Worm (Caenorhabditis elegans) whole organism, L4 larva: ENCODE measurements around the gene Y54F10AM.11.
A peak's percentile ranks its signal among the peaks of the same experiment; 100 is the strongest.

Experiments
- R02D3.7 ChIP-seq: fragments of 150-350 bp; sonication (generic microtip); optimal IDR thresholded peaks from 3 replicates; lab custom pipeline; 2014; ENCODE audit warnings: missing biosample characterization, missing genetic modification characterization
- T20F7.1 ChIP-seq: fragments of 200-800 bp; sonication (Bioruptor generic); optimal IDR thresholded peaks from 2 replicates; lab custom pipeline; 2018; ENCODE audit warnings: mild to moderate bottlenecking, missing genetic modification characterization, missing compliant biosample characterization
- T26A8.4 ChIP-seq: fragments of 200-800 bp; sonication (Bioruptor generic); IDR thresholded peaks from 2 replicates; pipeline ENCODE4 v1.3.6; 2022; ENCODE audit warnings: missing genetic modification characterization, missing compliant biosample characterization
- Y105C5A.15 ChIP-seq: fragments of 200-800 bp; sonication (Bioruptor generic); IDR thresholded peaks from 2 replicates; pipeline ENCODE4 v1.3.6; 2022; ENCODE audit warnings: missing genetic modification characterization, missing compliant biosample characterization
- Y48G9A.11 ChIP-seq: fragments of 200-800 bp; sonication (Bioruptor generic); IDR thresholded peaks from 2 replicates; pipeline ENCODE4 v1.3.6; 2022; ENCODE audit warnings: missing genetic modification reagents, missing genetic modification characterization, missing compliant biosample characterization
- Y75B8A.6 ChIP-seq: fragments of 200-800 bp; sonication (Bioruptor generic); IDR thresholded peaks from 2 replicates; pipeline ENCODE4 v1.3.6; 2022; ENCODE audit warnings: missing genetic modification reagents, missing genetic modification characterization, missing compliant biosample characterization
- ZK337.2 ChIP-seq: fragments of 200-800 bp; sonication (Bioruptor generic); IDR thresholded peaks from 2 replicates; pipeline ENCODE4 v1.3.6; 2022; ENCODE audit warnings: missing genetic modification reagents, missing genetic modification characterization, missing compliant biosample characterization
- aha-1 ChIP-seq: fragments of 150-350 bp; peaks from one replicate; lab custom pipeline; 2014; ENCODE audit warnings: missing biosample characterization, missing genetic modification characterization
- ama-1 ChIP-seq: fragments of 150-350 bp; optimal IDR thresholded peaks from 2 replicates; lab custom pipeline; 2014; ENCODE audit warnings: inconsistent platforms, mixed read lengths
- attf-4 ChIP-seq: sonication (generic microtip); optimal IDR thresholded peaks from 3 replicates; lab custom pipeline; 2017; ENCODE audit warnings: missing biosample characterization, missing genetic modification characterization
- ctbp-1 ChIP-seq: fragments of 200-800 bp; sonication (Bioruptor generic); IDR thresholded peaks from 2 replicates; pipeline ENCODE4 v1.3.6; 2022; ENCODE audit warnings: missing genetic modification reagents, missing genetic modification characterization, missing compliant biosample characterization
- daf-16 ChIP-seq, 3 experiments: sonication (generic microtip); optimal IDR thresholded peaks; 2 replicates each; lab custom pipeline; 2016 to 2017; ENCODE audit warnings: missing genetic modification characterization in 3 of 3, missing genetic modification reagents in 3 of 3, mild to moderate bottlenecking in 2 of 3, missing compliant biosample characterization in 2 of 3, missing biosample characterization in 1 of 3, moderate library complexity in 1 of 3
- daf-19 ChIP-seq: fragments of 200-800 bp; sonication (Bioruptor generic); conservative IDR thresholded peaks from 2 replicates; pipeline ENCODE4 v1.3.6; 2022; ENCODE audit warnings: missing genetic modification characterization, missing compliant biosample characterization
- egl-27 ChIP-seq: sonication (generic microtip); optimal IDR thresholded peaks from 3 replicates; lab custom pipeline; 2017; ENCODE audit warnings: missing biosample characterization, missing genetic modification reagents, missing genetic modification characterization
- egl-43 ChIP-seq: fragments of 200-800 bp; sonication (Bioruptor generic); IDR thresholded peaks from 2 replicates; pipeline ENCODE4 v1.3.6; 2022; ENCODE audit warnings: missing genetic modification reagents, missing genetic modification characterization, missing compliant biosample characterization
- fkh-10 ChIP-seq: fragments of 150-350 bp; optimal IDR thresholded peaks from 2 replicates; lab custom pipeline; 2014; ENCODE audit warnings: missing biosample characterization, missing genetic modification reagents, missing genetic modification characterization
- fos-1 ChIP-seq: fragments of 150-350 bp; optimal IDR thresholded peaks from 2 replicates; lab custom pipeline; 2014; ENCODE audit warnings: missing biosample characterization, missing genetic modification characterization
- gei-8 ChIP-seq: fragments of 200-800 bp; sonication (Bioruptor generic); optimal IDR thresholded peaks from 2 replicates; lab custom pipeline; 2018; ENCODE audit warnings: mild to moderate bottlenecking, missing genetic modification characterization, missing compliant biosample characterization
- hif-1 ChIP-seq, 2 experiments: sonication (generic microtip); optimal IDR thresholded peaks; 2 replicates each; lab custom pipeline; 2016 to 2017; ENCODE audit warnings: missing compliant biosample characterization in 2 of 2, missing genetic modification characterization in 2 of 2, missing genetic modification reagents in 2 of 2, missing genotype in 2 of 2, mild to moderate bottlenecking in 1 of 2
- hlh-11 ChIP-seq: fragments of 200-800 bp; sonication (Bioruptor generic); optimal IDR thresholded peaks from 2 replicates; lab custom pipeline; 2018; ENCODE audit warnings: mild to moderate bottlenecking, missing genetic modification characterization, missing compliant biosample characterization
- lim-7 ChIP-seq: fragments of 200-800 bp; sonication (Bioruptor generic); IDR thresholded peaks from 2 replicates; pipeline ENCODE4 v1.3.6; 2022; ENCODE audit warnings: missing genetic modification characterization, missing compliant biosample characterization
- lin-29 ChIP-seq: fragments of 200-800 bp; sonication (Bioruptor generic); IDR thresholded peaks from 2 replicates; pipeline ENCODE4 v1.3.6; 2022; ENCODE audit warnings: missing genetic modification reagents, missing genetic modification characterization, missing compliant biosample characterization
- lin-38 ChIP-seq: fragments of 200-800 bp; sonication (Bioruptor generic); IDR thresholded peaks from 2 replicates; pipeline ENCODE4 v1.3.6; 2022; ENCODE audit warnings: missing genetic modification reagents, missing genetic modification characterization, missing compliant biosample characterization
- lsy-2 ChIP-seq, 2 experiments: fragments of 150-350 bp in 1 of 2; sonication (generic microtip) in 1 of 2; optimal IDR thresholded peaks; 2 replicates each; lab custom pipeline; 2014 to 2017; ENCODE audit warnings: missing biosample characterization in 2 of 2, missing genetic modification characterization in 2 of 2
- madf-9 ChIP-seq: fragments of 200-800 bp; sonication (Bioruptor generic); conservative IDR thresholded peaks from 2 replicates; pipeline ENCODE4 v1.3.6; 2022; ENCODE audit warnings: missing genetic modification reagents, missing genetic modification characterization, missing compliant biosample characterization
- mdt-29 ChIP-seq: fragments of 200-800 bp; sonication (Bioruptor generic); IDR thresholded peaks from 2 replicates; pipeline ENCODE4 v1.3.6; 2022; ENCODE audit warnings: missing genetic modification reagents, missing genetic modification characterization, missing compliant biosample characterization
- mes-2 ChIP-seq: sonication (generic microtip); optimal IDR thresholded peaks from 2 replicates; lab custom pipeline; 2016; ENCODE audit warnings: missing genotype, mild to moderate bottlenecking, missing genetic modification characterization, missing compliant biosample characterization; ENCODE audit not compliant: poor library complexity, severe bottlenecking
- mxl-2 ChIP-seq: fragments of 200-800 bp; sonication (Bioruptor generic); conservative IDR thresholded peaks from 2 replicates; pipeline ENCODE4 v1.3.6; 2022; ENCODE audit warnings: missing genetic modification reagents, missing genetic modification characterization, missing compliant biosample characterization
- mxl-3 ChIP-seq: fragments of 200-800 bp; sonication (Bioruptor generic); optimal IDR thresholded peaks from 2 replicates; lab custom pipeline; 2018; ENCODE audit warnings: mild to moderate bottlenecking, missing genetic modification characterization, missing compliant biosample characterization
- nhr-10 ChIP-seq: fragments of 150-350 bp; optimal IDR thresholded peaks from 2 replicates; lab custom pipeline; 2014; ENCODE audit warnings: missing biosample characterization, missing genetic modification characterization
- nhr-102 ChIP-seq: sonication (generic microtip); optimal IDR thresholded peaks from 2 replicates; lab custom pipeline; 2016; ENCODE audit warnings: mild to moderate bottlenecking, missing genetic modification characterization, moderate library complexity, missing compliant biosample characterization
- nhr-11 ChIP-seq: fragments of 150-350 bp; optimal IDR thresholded peaks from 2 replicates; lab custom pipeline; 2014; ENCODE audit warnings: missing biosample characterization, missing genetic modification characterization
- nhr-111 ChIP-seq: fragments of 200-800 bp; sonication (Bioruptor generic); optimal IDR thresholded peaks from 2 replicates; lab custom pipeline; 2018; ENCODE audit warnings: mild to moderate bottlenecking, missing genetic modification characterization, missing compliant biosample characterization
- nhr-237 ChIP-seq: sonication (generic microtip); optimal IDR thresholded peaks from 2 replicates; lab custom pipeline; 2017; ENCODE audit warnings: missing biosample characterization, missing genetic modification characterization
- nhr-25 ChIP-seq: sonication (generic microtip); optimal IDR thresholded peaks from 2 replicates; lab custom pipeline; 2017; ENCODE audit warnings: missing genetic modification characterization, mild to moderate bottlenecking, missing compliant biosample characterization, antibody characterized with exemption, moderate library complexity, borderline replicate concordance; ENCODE audit not compliant: insufficient read depth
- nhr-6 ChIP-seq: fragments of 150-350 bp; optimal IDR thresholded peaks from 2 replicates; lab custom pipeline; 2014; ENCODE audit warnings: missing biosample characterization, missing genetic modification characterization
- nhr-76 ChIP-seq: fragments of 150-350 bp; optimal IDR thresholded peaks from 2 replicates; lab custom pipeline; 2014; ENCODE audit warnings: missing biosample characterization, missing genetic modification characterization
- pha-4 ChIP-seq, 2 experiments: fragments of 150-350 bp in 1 of 2; fragments of 200-800 bp in 1 of 2; sonication (Bioruptor generic) in 1 of 2; IDR thresholded peaks in 1 of 2; optimal IDR thresholded peaks in 1 of 2; 2 replicates each; pipeline versions ENCODE4 v1.3.6 to Lab custom; 2014 to 2022; ENCODE audit warnings: missing genetic modification characterization in 2 of 2, missing genetic modification reagents in 2 of 2, missing biosample characterization in 1 of 2, missing compliant biosample characterization in 1 of 2
- php-3 ChIP-seq: fragments of 200-800 bp; sonication (Bioruptor generic); IDR thresholded peaks from 2 replicates; pipeline ENCODE4 v1.3.6; 2022; ENCODE audit warnings: missing genetic modification reagents, missing genetic modification characterization, missing compliant biosample characterization
- pqm-1 ChIP-seq: sonication (generic microtip); optimal IDR thresholded peaks from 2 replicates; lab custom pipeline; 2017; ENCODE audit warnings: missing biosample characterization, missing genetic modification characterization
- set-16 ChIP-seq: fragments of 200-800 bp; sonication (Bioruptor generic); IDR thresholded peaks from 2 replicates; pipeline ENCODE4 v1.3.6; 2022; ENCODE audit warnings: missing genetic modification reagents, missing genetic modification characterization, missing compliant biosample characterization
- snpc-1.2 ChIP-seq: fragments of 200-800 bp; sonication (Bioruptor generic); IDR thresholded peaks from 2 replicates; pipeline ENCODE4 v1.3.6; 2022; ENCODE audit warnings: missing genetic modification reagents, missing genetic modification characterization, missing compliant biosample characterization
- snpc-4 ChIP-seq: fragments of 150-350 bp; optimal IDR thresholded peaks from 2 replicates; lab custom pipeline; 2014; ENCODE audit warnings: missing biosample characterization, missing genetic modification characterization
- spr-1 ChIP-seq: sonication (generic microtip); optimal IDR thresholded peaks from 2 replicates; lab custom pipeline; 2016; ENCODE audit warnings: mild to moderate bottlenecking, missing genetic modification characterization, missing compliant biosample characterization
- spr-3 ChIP-seq: fragments of 200-800 bp; sonication (Bioruptor generic); optimal IDR thresholded peaks from 2 replicates; lab custom pipeline; 2018; ENCODE audit warnings: mild to moderate bottlenecking, missing genetic modification characterization, missing compliant biosample characterization
- unc-62 ChIP-seq, 3 experiments: fragments of 150-350 bp in 1 of 3; sonication (generic microtip); optimal IDR thresholded peaks in 2 of 3; peaks in 1 of 3; 1 replicate in 1 of 3; 2 replicates in 2 of 3; lab custom pipeline; 2014 to 2017; ENCODE audit warnings: missing biosample characterization in 3 of 3, missing genetic modification characterization in 3 of 3, missing genetic modification reagents in 3 of 3, missing genotype in 1 of 3
- zag-1 ChIP-seq: fragments of 150-350 bp; optimal IDR thresholded peaks from 2 replicates; lab custom pipeline; 2014; ENCODE audit warnings: missing biosample characterization, missing genetic modification characterization
- zfp-3 ChIP-seq: fragments of 200-800 bp; sonication (Bioruptor generic); conservative IDR thresholded peaks from 2 replicates; pipeline ENCODE4 v1.3.6; 2022; ENCODE audit warnings: missing genetic modification reagents, missing genetic modification characterization, missing compliant biosample characterization

Y54F10AM.11 gene

ce11 chrIII:2540520-2540919 lies 23.3 kb downstream of the Y54F10AM.11 start:
- TF ChIP-seq nhr-102 (tag; lab: Kevin White, UChicago) (no peak), egl-43 (no peak), fkh-10 (GFP tag; lab: Kevin White, UChicago) (no peak), aha-1 (tag; lab: Kevin White, UChicago) (peak; percentile 93), ZK337.2 (GFP tag; lab: Robert Waterston, UW) (no peak), spr-3 (GFP tag; lab: Kevin White, UChicago) (no peak), lin-38 (no peak), hlh-11 (tag; lab: Kevin White, UChicago) (no peak)

ce11 chrIII:2535122-2535521 lies 28.7 kb downstream of the Y54F10AM.11 start:
- no peak for TF ChIP-seq php-3 (GFP tag; lab: Robert Waterston, UW)
- peak; percentile 2 for TF ChIP-seq hlh-11 (tag; lab: Kevin White, UChicago)
- no peak for TF ChIP-seq Y48G9A.11 (GFP tag; lab: Robert Waterston, UW)
- TF ChIP-seq snpc-1.2 (GFP tag; lab: Robert Waterston, UW) = no peak
- no peak for TF ChIP-seq daf-19 (GFP tag; lab: Robert Waterston, UW)
- no peak for TF ChIP-seq snpc-4
- TF ChIP-seq attf-4 = no peak
- TF ChIP-seq nhr-6 (tag; lab: Kevin White, UChicago) = no peak
- peak; percentile 93 for TF ChIP-seq set-16 (GFP tag; lab: Robert Waterston, UW)
- TF ChIP-seq zfp-3 (GFP tag; lab: Robert Waterston, UW) = no peak
- no peak; the same call in 1 of the 2 replicates for TF ChIP-seq pha-4 (GFP tag; IDR thresholded peaks at IDR 0.05; lab: Robert Waterston, UW)
- no peak for TF ChIP-seq pha-4 (tag; optimal IDR thresholded peaks at IDR 0.05; lab: Kevin White, UChicago)
- TF ChIP-seq zag-1 (tag; lab: Kevin White, UChicago) = no peak
- no peak for TF ChIP-seq nhr-10 (tag; lab: Kevin White, UChicago)
- TF ChIP-seq nhr-237 (tag; lab: Kevin White, UChicago) = no peak
- TF ChIP-seq nhr-76 (tag; lab: Kevin White, UChicago) = no peak
- no peak for TF ChIP-seq fos-1
- no peak for TF ChIP-seq lim-7 (GFP tag; lab: Robert Waterston, UW)
- TF ChIP-seq T26A8.4 (GFP tag; lab: Robert Waterston, UW) = no peak
- no peak for TF ChIP-seq mxl-3 (GFP tag; lab: Kevin White, UChicago)
- TF ChIP-seq gei-8 (GFP tag; lab: Kevin White, UChicago) = no peak
- no peak for TF ChIP-seq T20F7.1
- no peak for TF ChIP-seq Y75B8A.6
- no peak for TF ChIP-seq nhr-11 (tag; lab: Kevin White, UChicago)
- TF ChIP-seq ama-1 (lab: Kevin White, UChicago) = no peak
- peak in 1 of 2 experiments; percentile 25 for TF ChIP-seq unc-62 (GFP tag; optimal IDR thresholded peaks at IDR 0.05 in 1 of 2; lab: Kevin White, UChicago)
- TF ChIP-seq unc-62 (tag; optimal IDR thresholded peaks at IDR 0.05; lab: Kevin White, UChicago) = no peak
- TF ChIP-seq Y105C5A.15 (GFP tag; lab: Robert Waterston, UW) = no peak
- TF ChIP-seq nhr-111 (GFP tag; lab: Kevin White, UChicago) = no peak
- TF ChIP-seq daf-16 (GFP tag; optimal IDR thresholded peaks at IDR 0.05; lab: Kevin White, UChicago) = no peak
- no peak for TF ChIP-seq daf-16 (tag; optimal IDR thresholded peaks at IDR 0.05; lab: Kevin White, UChicago)
- TF ChIP-seq lsy-2 (tag; optimal IDR thresholded peaks at IDR 0.05; lab: Kevin White, UChicago) = peak; percentile 11 to 56
- TF ChIP-seq R02D3.7 (tag; lab: Kevin White, UChicago) = no peak
- TF ChIP-seq spr-1 (tag; lab: Kevin White, UChicago) = no peak
- no peak for TF ChIP-seq nhr-25 (tag; lab: Kevin White, UChicago)
- peak; percentile 33 for TF ChIP-seq mes-2
- no peak for TF ChIP-seq pqm-1 (tag; lab: Kevin White, UChicago)
- TF ChIP-seq mdt-29 (GFP tag; lab: Robert Waterston, UW) = 0 out of 2 replicates have a peak, but pooled peaks have one; percentile 24
- TF ChIP-seq mxl-2 = no peak
- TF ChIP-seq spr-3 (GFP tag; lab: Kevin White, UChicago) = no peak
- no peak for TF ChIP-seq madf-9 (GFP tag; lab: Robert Waterston, UW)
- peak in 1 of 2 experiments; percentile 32 for TF ChIP-seq hif-1 (tag; optimal IDR thresholded peaks at IDR 0.05; lab: Kevin White, UChicago)
- no peak for TF ChIP-seq ZK337.2 (GFP tag; lab: Robert Waterston, UW)
- TF ChIP-seq ctbp-1 (GFP tag; lab: Robert Waterston, UW) = no peak
- TF ChIP-seq egl-27 = no peak
- peak; percentile 57 for TF ChIP-seq fkh-10 (GFP tag; lab: Kevin White, UChicago)
- no peak for TF ChIP-seq lin-29 (GFP tag; lab: Robert Waterston, UW)
